2 fruit fly cellular contexts compared by ENCODE assay signal in the genomic region with DNA sequence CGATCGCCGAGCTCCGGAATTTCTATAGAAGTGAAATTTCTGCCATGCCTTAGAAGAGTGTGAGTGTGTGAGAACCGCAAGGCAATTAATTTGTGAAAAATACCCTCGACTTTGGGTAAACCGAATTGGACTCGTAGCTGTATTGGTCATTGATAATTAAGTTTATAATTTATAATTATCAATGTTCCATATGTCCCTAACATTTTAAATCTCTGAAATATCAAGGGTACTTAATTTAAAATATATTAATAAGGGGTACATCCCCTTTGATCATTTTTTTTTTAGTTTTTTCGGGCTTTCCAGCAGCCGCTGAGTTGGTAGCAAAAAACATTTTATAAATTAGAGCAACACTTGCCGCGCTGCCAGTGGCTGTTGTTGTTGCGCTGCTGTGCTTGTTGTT.
A peak's percentile ranks its signal among the peaks of the same experiment; 100 is the strongest.
TF ChIP-seq lines count a peak whose summit lies in the region.

No protein-coding gene starts in this region.

TF ChIP-seq in whole organism, prepupa, 60 proteins besides CTCF, POLR2A, EP300 and RAD21:
- TF ChIP-seq lz (GFP tag; optimal IDR thresholded peaks at IDR 0.05; lab: Kevin White, UChicago) = no peak
- TF ChIP-seq CG11902 (GFP tag; optimal IDR thresholded peaks at IDR 0.05; lab: Kevin White, UChicago) = no peak
- TF ChIP-seq ss (GFP tag; optimal IDR thresholded peaks at IDR 0.05; lab: Kevin White, UChicago) = no peak
- TF ChIP-seq eg (GFP tag; IDR thresholded peaks at IDR 0.05; lab: Robert Waterston, UW) = peak; percentile 52; the same call in 1 of the 3 replicates
- TF ChIP-seq Eip78C (GFP tag; lab: Kevin White, UChicago) = peak; percentile 55
- TF ChIP-seq dsx (GFP tag; optimal IDR thresholded peaks at IDR 0.05; lab: Kevin White, UChicago; ENCODE audit: poor library complexity, severe bottlenecking) = no peak
- TF ChIP-seq CG32006 (GFP tag; optimal IDR thresholded peaks at IDR 0.05; lab: Kevin White, UChicago) = peak; percentile 55
- TF ChIP-seq CG15336 (GFP tag; IDR thresholded peaks at IDR 0.05; lab: Robert Waterston, UW) = peak; percentile 49; the same call in 1 of the 2 replicates
- TF ChIP-seq Sox15 (GFP tag; optimal IDR thresholded peaks at IDR 0.05; lab: Kevin White, UChicago) = no peak
- peak; percentile 10 for TF ChIP-seq CG4318 (GFP tag; optimal IDR thresholded peaks at IDR 0.05; lab: Kevin White, UChicago)
- no peak for TF ChIP-seq acj6 (GFP tag; optimal IDR thresholded peaks at IDR 0.05; lab: Kevin White, UChicago)
- TF ChIP-seq CG6808 (GFP tag; optimal IDR thresholded peaks at IDR 0.05; lab: Kevin White, UChicago) = no peak
- TF ChIP-seq CG11762 (GFP tag; optimal IDR thresholded peaks at IDR 0.05; lab: Kevin White, UChicago; ENCODE audit: insufficient read depth) = no peak
- TF ChIP-seq Gug (GFP tag; IDR thresholded peaks at IDR 0.05; lab: Robert Waterston, UW) = no peak
- TF ChIP-seq CG8119 (GFP tag; IDR thresholded peaks at IDR 0.05; lab: Robert Waterston, UW) = peak; percentile 28; the same call in 1 of the 3 replicates
- no peak for TF ChIP-seq CG9139 (GFP tag; optimal IDR thresholded peaks at IDR 0.05; lab: Kevin White, UChicago)
- no peak for TF ChIP-seq CG34406 (GFP tag; optimal IDR thresholded peaks at IDR 0.05; lab: Kevin White, UChicago)
- no peak for TF ChIP-seq fkh (GFP tag; optimal IDR thresholded peaks at IDR 0.05; lab: Kevin White, UChicago)

TF ChIP-seq in whole organism, pupa, 21 proteins besides CTCF, POLR2A, EP300 and RAD21:
- TF ChIP-seq CG12605 (GFP tag; IDR thresholded peaks at IDR 0.05; lab: Robert Waterston, UW) (0 out of 2 replicates have a peak, but pooled peaks have one; percentile 10), CG17806 (tag; optimal IDR thresholded peaks at IDR 0.05; lab: Kevin White, UChicago) (no peak), CG8301 (tag; optimal IDR thresholded peaks at IDR 0.05; lab: Kevin White, UChicago) (peak; percentile 44), CG13204 (GFP tag; optimal IDR thresholded peaks at IDR 0.05; lab: Kevin White, UChicago) (no peak), Snoo (tag; optimal IDR thresholded peaks at IDR 0.05; lab: Kevin White, UChicago) (no peak)
